Worm (Caenorhabditis elegans) whole organism, young adult: ENCODE measurements around the gene C14B1.8.

Source experiments
- D2030.7 ChIP-seq: fragments of 200-800 bp; sonication (Bioruptor generic); IDR thresholded peaks from 2 replicates; pipeline ENCODE4 v1.3.6; 2022; ENCODE audit warnings: missing genetic modification reagents, missing genetic modification characterization, missing compliant biosample characterization
- F10E7.11 ChIP-seq: sonication (generic microtip); optimal IDR thresholded peaks from 2 replicates; lab custom pipeline; 2017; ENCODE audit warnings: mild to moderate bottlenecking, missing genetic modification characterization, moderate library complexity, missing compliant biosample characterization
- dpl-1 ChIP-seq: fragments of 150-350 bp; optimal IDR thresholded peaks from 2 replicates; lab custom pipeline; 2014; ENCODE audit warnings: missing biosample characterization, missing genetic modification reagents, missing genetic modification characterization
- efl-1 ChIP-seq: fragments of 150-350 bp; optimal IDR thresholded peaks from 2 replicates; lab custom pipeline; 2014; ENCODE audit warnings: missing biosample characterization, missing genetic modification reagents, missing genetic modification characterization
- egl-44 ChIP-seq: fragments of 200-800 bp; sonication (Bioruptor generic); IDR thresholded peaks from 2 replicates; pipeline ENCODE4 v1.3.6; 2022; ENCODE audit warnings: missing genetic modification reagents, missing genetic modification characterization, missing compliant biosample characterization
- madf-3 ChIP-seq: fragments of 200-800 bp; sonication (Bioruptor generic); IDR thresholded peaks from 2 replicates; pipeline ENCODE4 v1.3.6; 2022; ENCODE audit warnings: missing genetic modification reagents, missing genetic modification characterization, missing compliant biosample characterization
- mcd-1 ChIP-seq: fragments of 200-800 bp; sonication (Bioruptor generic); IDR thresholded peaks from 2 replicates; pipeline ENCODE4 v1.3.6; 2022; ENCODE audit warnings: missing genetic modification reagents, missing genetic modification characterization, missing compliant biosample characterization
- nfya-1 ChIP-seq: sonication (generic microtip); optimal IDR thresholded peaks from 2 replicates; lab custom pipeline; 2017; ENCODE audit warnings: antibody characterized with exemption, missing compliant biosample characterization, missing genetic modification characterization, borderline replicate concordance; ENCODE audit not compliant: insufficient read depth
- pha-4 ChIP-seq: fragments of 150-350 bp; sonication (generic microtip); optimal IDR thresholded peaks from 2 replicates; lab custom pipeline; 2014; ENCODE audit warnings: missing biosample characterization, missing genetic modification reagents, missing genetic modification characterization
- zfh-2 ChIP-seq: fragments of 200-800 bp; sonication (Bioruptor generic); conservative IDR thresholded peaks from 2 replicates; pipeline ENCODE4 v1.3.6; 2022; ENCODE audit warnings: missing genetic modification reagents, missing genetic modification characterization, missing compliant biosample characterization

ce11 chrIII:3737742-3738141, 18.3 kb upstream of the C14B1.8 start:
- TF ChIP-seq pha-4 (tag; lab: Kevin White, UChicago), result no peak
- TF ChIP-seq zfh-2 (GFP tag; lab: Robert Waterston, UW), result peak; percentile 82
- no peak for TF ChIP-seq egl-44 (GFP tag; lab: Robert Waterston, UW)
- TF ChIP-seq dpl-1 (GFP tag; lab: Kevin White, UChicago), result no peak
- no peak for TF ChIP-seq madf-3
- no peak for TF ChIP-seq F10E7.11 (tag; lab: Kevin White, UChicago)
- TF ChIP-seq D2030.7, result no peak
- no peak for TF ChIP-seq efl-1 (GFP tag; lab: Kevin White, UChicago)
- no peak for TF ChIP-seq nfya-1 (tag; lab: Kevin White, UChicago)
- TF ChIP-seq mcd-1 (GFP tag; lab: Robert Waterston, UW), result no peak
